Worm (Caenorhabditis elegans) whole organism, mixed stage, embryonic: ENCODE measurements around the gene E01G4.3.

Source experiments
- blmp-1 ChIP-seq: fragments of 150-350 bp; optimal IDR thresholded peaks from 2 replicates; lab custom pipeline; 2014; ENCODE audit warnings: missing biosample characterization, missing genetic modification characterization
- drap-1 ChIP-seq: fragments of 200-800 bp; sonication (Bioruptor generic); optimal IDR thresholded peaks from 3 replicates; lab custom pipeline; 2018; ENCODE audit warnings: mild to moderate bottlenecking, missing genetic modification characterization, missing compliant biosample characterization
- elt-1 ChIP-seq: sonication (generic microtip); optimal IDR thresholded peaks from 2 replicates; lab custom pipeline; 2017; ENCODE audit warnings: missing genetic modification characterization, mild to moderate bottlenecking, missing compliant biosample characterization, antibody characterized with exemption, moderate library complexity, borderline replicate concordance; ENCODE audit not compliant: insufficient read depth
- elt-3 ChIP-seq: fragments of 150-350 bp; optimal IDR thresholded peaks from 2 replicates; lab custom pipeline; 2014; ENCODE audit warnings: missing biosample characterization, missing genetic modification characterization
- lin-13 ChIP-seq: fragments of 150-350 bp; optimal IDR thresholded peaks from 2 replicates; lab custom pipeline; 2014; ENCODE audit warnings: missing biosample characterization, missing genetic modification characterization
- nhr-12 ChIP-seq: fragments of 150-350 bp; optimal IDR thresholded peaks from 2 replicates; lab custom pipeline; 2014; ENCODE audit warnings: missing biosample characterization, missing genetic modification characterization
- nhr-237 ChIP-seq: fragments of 150-350 bp; optimal IDR thresholded peaks from 2 replicates; lab custom pipeline; 2014; ENCODE audit warnings: missing biosample characterization, missing genetic modification characterization
- nhr-76 ChIP-seq: sonication (generic microtip); optimal IDR thresholded peaks from 2 replicates; lab custom pipeline; 2017; ENCODE audit warnings: missing biosample characterization, missing genetic modification characterization
- snpc-4 ChIP-seq: fragments of 150-350 bp; optimal IDR thresholded peaks from 2 replicates; lab custom pipeline; 2014; ENCODE audit warnings: missing biosample characterization, missing genetic modification characterization
- unc-39 ChIP-seq: fragments of 150-350 bp; optimal IDR thresholded peaks from 2 replicates; lab custom pipeline; 2014; ENCODE audit warnings: missing biosample characterization, missing genetic modification characterization
- unc-62 ChIP-seq: fragments of 150-350 bp; optimal IDR thresholded peaks from 2 replicates; lab custom pipeline; 2014; ENCODE audit warnings: missing biosample characterization, missing genetic modification reagents, missing genetic modification characterization

DNA sequence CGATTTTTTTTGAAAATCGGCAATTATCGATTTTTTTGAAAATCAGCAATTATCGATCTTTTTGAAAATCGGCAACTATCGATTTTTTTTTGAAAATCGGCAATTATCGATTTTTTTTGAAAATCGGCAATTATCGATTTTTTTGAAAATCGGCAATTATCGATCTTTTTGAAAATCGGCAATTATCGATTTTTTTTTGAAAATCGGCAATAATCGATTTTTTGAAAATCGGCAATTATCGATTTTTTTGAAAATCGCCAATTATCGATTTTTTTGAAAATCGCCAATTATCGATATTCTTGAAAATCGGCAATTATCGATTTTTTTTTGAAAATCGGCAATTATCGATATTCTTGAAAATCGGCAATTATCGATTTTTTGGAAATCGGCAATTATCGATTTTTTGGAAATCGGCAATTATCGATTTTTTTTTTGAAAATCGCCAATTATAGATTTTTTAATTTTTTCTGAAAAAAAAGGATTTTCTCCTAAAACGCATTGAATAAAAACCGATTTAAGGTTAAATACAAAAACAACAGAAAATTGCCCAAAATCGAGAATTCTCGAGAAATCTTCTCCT lies 51.9 kb downstream of the E01G4.3 start:
- TF ChIP-seq unc-62 (GFP tag; lab: Kevin White, UChicago) (no peak), nhr-12 (tag; lab: Kevin White, UChicago) (no peak), elt-1 (no peak), unc-39 (no peak), drap-1 (GFP tag; lab: Kevin White, UChicago) (no peak), blmp-1 (no peak), lin-13 (tag; lab: Kevin White, UChicago) (no peak), elt-3 (tag; lab: Kevin White, UChicago) (no peak), nhr-237 (tag; lab: Kevin White, UChicago) (no peak), snpc-4 (tag; lab: Kevin White, UChicago) (no peak), nhr-76 (no peak)
